Worm (Caenorhabditis elegans) whole organism, L4 larva: ENCODE results near the gene F46H5.3.
A peak's percentile ranks its signal among the peaks of the same experiment; 100 is the strongest.

Experiments
- F10B5.3 ChIP-seq: sonication (generic microtip); optimal IDR thresholded peaks from 2 replicates; lab custom pipeline; 2016; ENCODE audit warnings: mild to moderate bottlenecking, missing genetic modification characterization, missing compliant biosample characterization
- F37D6.2 ChIP-seq: sonication (generic microtip); optimal IDR thresholded peaks from 2 replicates; lab custom pipeline; 2016; ENCODE audit warnings: mild to moderate bottlenecking, missing genetic modification characterization, missing compliant biosample characterization
- F44E2.7 ChIP-seq: fragments of 200-800 bp; sonication (Bioruptor generic); IDR thresholded peaks from 2 replicates; pipeline ENCODE4 v2.1.2; 2022; ENCODE audit warnings: missing genetic modification characterization, missing compliant biosample characterization
- Y105C5A.15 ChIP-seq: fragments of 200-800 bp; sonication (Bioruptor generic); IDR thresholded peaks from 2 replicates; pipeline ENCODE4 v1.3.6; 2022; ENCODE audit warnings: missing genetic modification characterization, missing compliant biosample characterization
- aha-1 ChIP-seq: fragments of 150-350 bp; peaks from one replicate; lab custom pipeline; 2014; ENCODE audit warnings: missing biosample characterization, missing genetic modification characterization
- arid-1 ChIP-seq: fragments of 200-800 bp; sonication (Bioruptor generic); conservative IDR thresholded peaks from 2 replicates; pipeline ENCODE4 v1.3.6; 2022; ENCODE audit warnings: missing genetic modification reagents, missing genetic modification characterization, missing compliant biosample characterization
- ceh-28 ChIP-seq: fragments of 150-350 bp; optimal IDR thresholded peaks from 2 replicates; lab custom pipeline; 2014; ENCODE audit warnings: missing biosample characterization, missing genetic modification reagents, missing genetic modification characterization
- ceh-44 ChIP-seq: fragments of 200-800 bp; sonication (Bioruptor generic); IDR thresholded peaks from 2 replicates; pipeline ENCODE4 v1.3.6; 2022; ENCODE audit warnings: missing genetic modification reagents, missing genetic modification characterization, missing compliant biosample characterization
- ceh-62 ChIP-seq: sonication (generic microtip); optimal IDR thresholded peaks from 2 replicates; lab custom pipeline; 2017; ENCODE audit warnings: missing biosample characterization, missing genetic modification characterization
- ceh-82 ChIP-seq: sonication (generic microtip); optimal IDR thresholded peaks from 2 replicates; lab custom pipeline; 2017; ENCODE audit warnings: missing biosample characterization, missing genetic modification characterization
- ces-1 ChIP-seq: fragments of 150-350 bp; sonication (generic microtip); optimal IDR thresholded peaks from 4 replicates; lab custom pipeline; 2014; ENCODE audit warnings: missing biosample characterization, missing genetic modification reagents, missing genetic modification characterization
- ctbp-1 ChIP-seq: fragments of 200-800 bp; sonication (Bioruptor generic); IDR thresholded peaks from 2 replicates; pipeline ENCODE4 v1.3.6; 2022; ENCODE audit warnings: missing genetic modification reagents, missing genetic modification characterization, missing compliant biosample characterization
- daf-16 ChIP-seq, 3 experiments: sonication (generic microtip); optimal IDR thresholded peaks; 2 replicates each; lab custom pipeline; 2016 to 2017; ENCODE audit warnings: missing genetic modification characterization in 3 of 3, missing genetic modification reagents in 3 of 3, mild to moderate bottlenecking in 2 of 3, missing compliant biosample characterization in 2 of 3, missing biosample characterization in 1 of 3, moderate library complexity in 1 of 3
- dmd-9 ChIP-seq: fragments of 200-800 bp; sonication (Bioruptor generic); IDR thresholded peaks from 2 replicates; pipeline ENCODE4 v1.3.6; 2022; ENCODE audit warnings: missing genetic modification reagents, missing genetic modification characterization, missing compliant biosample characterization
- dve-1 ChIP-seq: sonication (generic microtip); optimal IDR thresholded peaks from 2 replicates; lab custom pipeline; 2017; ENCODE audit warnings: antibody characterized with exemption, mild to moderate bottlenecking, missing genetic modification characterization, missing compliant biosample characterization; ENCODE audit not compliant: insufficient read depth
- egl-27 ChIP-seq: sonication (generic microtip); optimal IDR thresholded peaks from 3 replicates; lab custom pipeline; 2017; ENCODE audit warnings: missing biosample characterization, missing genetic modification reagents, missing genetic modification characterization
- fkh-10 ChIP-seq: fragments of 150-350 bp; optimal IDR thresholded peaks from 2 replicates; lab custom pipeline; 2014; ENCODE audit warnings: missing biosample characterization, missing genetic modification reagents, missing genetic modification characterization
- fos-1 ChIP-seq: fragments of 150-350 bp; optimal IDR thresholded peaks from 2 replicates; lab custom pipeline; 2014; ENCODE audit warnings: missing biosample characterization, missing genetic modification characterization
- gei-8 ChIP-seq: fragments of 200-800 bp; sonication (Bioruptor generic); optimal IDR thresholded peaks from 2 replicates; lab custom pipeline; 2018; ENCODE audit warnings: mild to moderate bottlenecking, missing genetic modification characterization, missing compliant biosample characterization
- hif-1 ChIP-seq, 2 experiments: sonication (generic microtip); optimal IDR thresholded peaks; 2 replicates each; lab custom pipeline; 2016 to 2017; ENCODE audit warnings: missing compliant biosample characterization in 2 of 2, missing genetic modification characterization in 2 of 2, missing genetic modification reagents in 2 of 2, missing genotype in 2 of 2, mild to moderate bottlenecking in 1 of 2
- hlh-11 ChIP-seq: fragments of 200-800 bp; sonication (Bioruptor generic); optimal IDR thresholded peaks from 2 replicates; lab custom pipeline; 2018; ENCODE audit warnings: mild to moderate bottlenecking, missing genetic modification characterization, missing compliant biosample characterization
- hlh-30 ChIP-seq: sonication (generic microtip); optimal IDR thresholded peaks from 2 replicates; lab custom pipeline; 2017; ENCODE audit warnings: antibody characterized with exemption, mild to moderate bottlenecking, missing genetic modification characterization, missing compliant biosample characterization; ENCODE audit not compliant: insufficient read depth
- hmg-1.1 ChIP-seq: fragments of 200-800 bp; sonication (Bioruptor generic); IDR thresholded peaks from 2 replicates; pipeline ENCODE4 v1.3.6; 2022; ENCODE audit warnings: missing genetic modification reagents, missing genetic modification characterization, missing compliant biosample characterization
- lin-15B ChIP-seq: fragments of 150-350 bp; sonication (generic microtip); optimal IDR thresholded peaks from 3 replicates; lab custom pipeline; 2014; ENCODE audit warnings: missing biosample characterization, missing genetic modification characterization
- lin-38 ChIP-seq: fragments of 200-800 bp; sonication (Bioruptor generic); IDR thresholded peaks from 2 replicates; pipeline ENCODE4 v1.3.6; 2022; ENCODE audit warnings: missing genetic modification reagents, missing genetic modification characterization, missing compliant biosample characterization
- lin-39 ChIP-seq: fragments of 150-350 bp; optimal IDR thresholded peaks from 2 replicates; lab custom pipeline; 2014; ENCODE audit warnings: missing biosample characterization, missing genetic modification reagents, missing genetic modification characterization
- lir-3 ChIP-seq: sonication (generic microtip); optimal IDR thresholded peaks from 2 replicates; lab custom pipeline; 2016; ENCODE audit warnings: mild to moderate bottlenecking, missing genetic modification characterization, missing compliant biosample characterization
- lsy-2 ChIP-seq, 2 experiments: fragments of 150-350 bp in 1 of 2; sonication (generic microtip) in 1 of 2; optimal IDR thresholded peaks; 2 replicates each; lab custom pipeline; 2014 to 2017; ENCODE audit warnings: missing biosample characterization in 2 of 2, missing genetic modification characterization in 2 of 2
- madf-9 ChIP-seq: fragments of 200-800 bp; sonication (Bioruptor generic); conservative IDR thresholded peaks from 2 replicates; pipeline ENCODE4 v1.3.6; 2022; ENCODE audit warnings: missing genetic modification reagents, missing genetic modification characterization, missing compliant biosample characterization
- mdl-1 ChIP-seq, 2 experiments: fragments of 150-350 bp in 1 of 2; sonication (generic microtip) in 1 of 2; optimal IDR thresholded peaks; 2 replicates each; lab custom pipeline; 2014 to 2017; ENCODE audit warnings: missing biosample characterization in 2 of 2, missing genetic modification characterization in 2 of 2
- mxl-2 ChIP-seq: fragments of 200-800 bp; sonication (Bioruptor generic); conservative IDR thresholded peaks from 2 replicates; pipeline ENCODE4 v1.3.6; 2022; ENCODE audit warnings: missing genetic modification reagents, missing genetic modification characterization, missing compliant biosample characterization
- mxl-3 ChIP-seq: fragments of 200-800 bp; sonication (Bioruptor generic); optimal IDR thresholded peaks from 2 replicates; lab custom pipeline; 2018; ENCODE audit warnings: mild to moderate bottlenecking, missing genetic modification characterization, missing compliant biosample characterization
- nhr-102 ChIP-seq: sonication (generic microtip); optimal IDR thresholded peaks from 2 replicates; lab custom pipeline; 2016; ENCODE audit warnings: mild to moderate bottlenecking, missing genetic modification characterization, moderate library complexity, missing compliant biosample characterization
- nhr-11 ChIP-seq: fragments of 150-350 bp; optimal IDR thresholded peaks from 2 replicates; lab custom pipeline; 2014; ENCODE audit warnings: missing biosample characterization, missing genetic modification characterization
- nhr-237 ChIP-seq: sonication (generic microtip); optimal IDR thresholded peaks from 2 replicates; lab custom pipeline; 2017; ENCODE audit warnings: missing biosample characterization, missing genetic modification characterization
- nhr-41 ChIP-seq: fragments of 200-800 bp; sonication (Bioruptor generic); IDR thresholded peaks from 2 replicates; pipeline ENCODE4 v1.3.6; 2022; ENCODE audit warnings: missing genetic modification reagents, missing genetic modification characterization, missing compliant biosample characterization
- nhr-48 ChIP-seq: sonication (generic microtip); optimal IDR thresholded peaks from 2 replicates; lab custom pipeline; 2016; ENCODE audit warnings: mild to moderate bottlenecking, missing genetic modification characterization, missing compliant biosample characterization
- pha-4 ChIP-seq, 2 experiments: fragments of 150-350 bp in 1 of 2; fragments of 200-800 bp in 1 of 2; sonication (Bioruptor generic) in 1 of 2; IDR thresholded peaks in 1 of 2; optimal IDR thresholded peaks in 1 of 2; 2 replicates each; pipeline versions ENCODE4 v1.3.6 to Lab custom; 2014 to 2022; ENCODE audit warnings: missing genetic modification characterization in 2 of 2, missing genetic modification reagents in 2 of 2, missing biosample characterization in 1 of 2, missing compliant biosample characterization in 1 of 2
- rbr-2 ChIP-seq: sonication (generic microtip); optimal IDR thresholded peaks from 2 replicates; lab custom pipeline; 2016; ENCODE audit warnings: missing genotype, missing genetic modification characterization, missing compliant biosample characterization
- saeg-2 ChIP-seq: fragments of 200-800 bp; sonication (Bioruptor generic); IDR thresholded peaks from 2 replicates; pipeline ENCODE4 v1.3.6; 2022; ENCODE audit warnings: missing genetic modification reagents, missing genetic modification characterization, missing compliant biosample characterization
- set-16 ChIP-seq: fragments of 200-800 bp; sonication (Bioruptor generic); IDR thresholded peaks from 2 replicates; pipeline ENCODE4 v1.3.6; 2022; ENCODE audit warnings: missing genetic modification reagents, missing genetic modification characterization, missing compliant biosample characterization
- snpc-4 ChIP-seq: fragments of 150-350 bp; optimal IDR thresholded peaks from 2 replicates; lab custom pipeline; 2014; ENCODE audit warnings: missing biosample characterization, missing genetic modification characterization
- tra-1 ChIP-seq: fragments of 200-800 bp; sonication (Bioruptor generic); IDR thresholded peaks from 2 replicates; pipeline ENCODE4 v1.3.6; 2022; ENCODE audit warnings: missing genetic modification reagents, missing genetic modification characterization, missing compliant biosample characterization
- unc-62 ChIP-seq, 3 experiments: fragments of 150-350 bp in 1 of 3; sonication (generic microtip); optimal IDR thresholded peaks in 2 of 3; peaks in 1 of 3; 1 replicate in 1 of 3; 2 replicates in 2 of 3; lab custom pipeline; 2014 to 2017; ENCODE audit warnings: missing biosample characterization in 3 of 3, missing genetic modification characterization in 3 of 3, missing genetic modification reagents in 3 of 3, missing genotype in 1 of 3
- zfp-3 ChIP-seq: fragments of 200-800 bp; sonication (Bioruptor generic); conservative IDR thresholded peaks from 2 replicates; pipeline ENCODE4 v1.3.6; 2022; ENCODE audit warnings: missing genetic modification reagents, missing genetic modification characterization, missing compliant biosample characterization
- zip-11 ChIP-seq: fragments of 200-800 bp; sonication (Bioruptor generic); IDR thresholded peaks from 2 replicates; pipeline ENCODE4 v1.3.6; 2022; ENCODE audit warnings: missing genetic modification characterization, missing compliant biosample characterization
- ztf-11 ChIP-seq: fragments of 150-350 bp; optimal IDR thresholded peaks from 2 replicates; lab custom pipeline; 2014; ENCODE audit warnings: missing biosample characterization, missing genetic modification characterization

The F46H5.3 gene

ce11 chrX:7238562-7238961 lies at the start of gene F46H5.3:
F46H5.3 (minus strand) TSS chrX:7238662.
- TF ChIP-seq unc-62 (GFP tag; optimal IDR thresholded peaks at IDR 0.05 in 1 of 2; lab: Kevin White, UChicago) = peak in 1 of 2 experiments; percentile 21
- no peak for TF ChIP-seq unc-62 (tag; optimal IDR thresholded peaks at IDR 0.05; lab: Kevin White, UChicago)
- TF ChIP-seq saeg-2 (GFP tag; lab: Robert Waterston, UW) = no peak
- no peak for TF ChIP-seq ceh-82 (tag; lab: Kevin White, UChicago)

- TF ChIP-seq fos-1 (tag; lab: Kevin White, UChicago) = no peak
- TF ChIP-seq pha-4 (GFP tag; IDR thresholded peaks at IDR 0.05; lab: Robert Waterston, UW) = no peak
- no peak for TF ChIP-seq pha-4 (tag; optimal IDR thresholded peaks at IDR 0.05; lab: Kevin White, UChicago)
- TF ChIP-seq F37D6.2 (tag; lab: Kevin White, UChicago) = peak; percentile 79
- TF ChIP-seq tra-1 (GFP tag; lab: Robert Waterston, UW) = no peak
- no peak for TF ChIP-seq ceh-62 (tag; lab: Kevin White, UChicago)
- no peak for TF ChIP-seq ztf-11
- no peak for TF ChIP-seq Y105C5A.15 (GFP tag; lab: Robert Waterston, UW)
- no peak for TF ChIP-seq madf-9
- TF ChIP-seq dmd-9 = no peak
- TF ChIP-seq rbr-2 (tag; lab: Kevin White, UChicago) = peak; percentile 74
- peak; percentile 55; the same call in 1 of the 2 replicates for TF ChIP-seq hmg-1.1 (GFP tag; lab: Robert Waterston, UW)
- no peak for TF ChIP-seq zfp-3 (GFP tag; lab: Robert Waterston, UW)
- no peak for TF ChIP-seq nhr-48 (tag; lab: Kevin White, UChicago)
- no peak for TF ChIP-seq snpc-4 (tag; lab: Kevin White, UChicago)
- TF ChIP-seq F44E2.7 (GFP tag; lab: Robert Waterston, UW) = no peak
- TF ChIP-seq hlh-11 (tag; lab: Kevin White, UChicago) = peak; percentile 24
- peak; percentile 96 for TF ChIP-seq aha-1 (tag; lab: Kevin White, UChicago)
- TF ChIP-seq nhr-102 (tag; lab: Kevin White, UChicago) = no peak
- no peak for TF ChIP-seq egl-27 (tag; lab: Kevin White, UChicago)
- TF ChIP-seq nhr-11 (tag; lab: Kevin White, UChicago) = no peak
- no peak for TF ChIP-seq nhr-41
- TF ChIP-seq hlh-30 (tag; lab: Kevin White, UChicago) = peak; percentile 11
- TF ChIP-seq dve-1 (tag; lab: Kevin White, UChicago) = no peak
- TF ChIP-seq set-16 (GFP tag; lab: Robert Waterston, UW) = peak; percentile 38; the same call in 1 of the 2 replicates
- TF ChIP-seq lin-39 (tag; lab: Kevin White, UChicago) = no peak
- no peak for TF ChIP-seq mxl-3
- no peak for TF ChIP-seq lir-3 (tag; lab: Kevin White, UChicago)
- TF ChIP-seq ceh-28 (tag; lab: Kevin White, UChicago) = peak; percentile 10
- no peak for TF ChIP-seq daf-16 (GFP tag; optimal IDR thresholded peaks at IDR 0.05; lab: Kevin White, UChicago)
- no peak for TF ChIP-seq daf-16 (tag; optimal IDR thresholded peaks at IDR 0.05; lab: Kevin White, UChicago)
- no peak for TF ChIP-seq zip-11 (GFP tag; lab: Robert Waterston, UW)
- TF ChIP-seq ceh-82 (tag; lab: Kevin White, UChicago) = no peak
- no peak for TF ChIP-seq lin-15B
- no peak for TF ChIP-seq gei-8
- TF ChIP-seq ctbp-1 (GFP tag; lab: Robert Waterston, UW) = peak; percentile 76
- TF ChIP-seq ceh-44 (GFP tag; lab: Robert Waterston, UW) = no peak
- TF ChIP-seq F10B5.3 (tag; lab: Kevin White, UChicago) = no peak
- no peak for TF ChIP-seq hif-1 (tag; optimal IDR thresholded peaks at IDR 0.05; lab: Kevin White, UChicago)
- peak in 1 of 2 experiments; percentile 86 for TF ChIP-seq unc-62 (GFP tag; optimal IDR thresholded peaks at IDR 0.05 in 1 of 2; lab: Kevin White, UChicago)
- no peak for TF ChIP-seq unc-62 (tag; optimal IDR thresholded peaks at IDR 0.05; lab: Kevin White, UChicago)
- no peak for TF ChIP-seq ces-1
- TF ChIP-seq nhr-237 (tag; lab: Kevin White, UChicago) = no peak
- peak; percentile 20 to 45 for TF ChIP-seq lsy-2 (tag; optimal IDR thresholded peaks at IDR 0.05; lab: Kevin White, UChicago)
- TF ChIP-seq arid-1 (GFP tag; lab: Robert Waterston, UW) = no peak
- no peak for TF ChIP-seq lin-38 (GFP tag; lab: Robert Waterston, UW)
- peak in 1 of 2 experiments; percentile 45 for TF ChIP-seq mdl-1 (tag; optimal IDR thresholded peaks at IDR 0.05; lab: Kevin White, UChicago)
- peak; percentile 96 for TF ChIP-seq fkh-10 (GFP tag; lab: Kevin White, UChicago)
- no peak for TF ChIP-seq mxl-2 (GFP tag; lab: Robert Waterston, UW)
Observed at ce11 chrX:7284724-7285184, 46.3 kb upstream of the F46H5.3 start.
